Fruit fly (Drosophila melanogaster): ENCODE results near the gene Gr93b.
A peak's percentile ranks its signal among the peaks of the same experiment; 100 is the strongest.

Gene Gr93b

dm6 chr3R:21837069-21837977, 6.2 kb downstream of the Gr93b start:
- TF ChIP-seq Dll (optimal IDR thresholded peaks at IDR 0.05) (no peak), psq (optimal IDR thresholded peaks at IDR 0.05) (no peak), EcR (GFP tag; optimal IDR thresholded peaks at IDR 0.05) (peak in 1 of 2 experiments; percentile 89), pan (optimal IDR thresholded peaks at IDR 0.05) (no peak)

- no peak for TF ChIP-seq psq (optimal IDR thresholded peaks at IDR 0.05)
- no peak for TF ChIP-seq usp (GFP tag; optimal IDR thresholded peaks at IDR 0.05)
- TF ChIP-seq CG8478 (optimal IDR thresholded peaks at IDR 0.05), result no peak
- no peak for TF ChIP-seq pan (optimal IDR thresholded peaks at IDR 0.05)
- TF ChIP-seq EcR (GFP tag; optimal IDR thresholded peaks at IDR 0.05), result no peak
- no peak for TF ChIP-seq Dll (optimal IDR thresholded peaks at IDR 0.05)
Observed at dm6 chr3R:21836614-21837013, 7.0 kb downstream of the Gr93b start.

- TF ChIP-seq psq (optimal IDR thresholded peaks at IDR 0.05) (no peak), usp (GFP tag; optimal IDR thresholded peaks at IDR 0.05) (no peak), EcR (GFP tag; optimal IDR thresholded peaks at IDR 0.05) (no peak), pan (optimal IDR thresholded peaks at IDR 0.05) (no peak), CG8478 (optimal IDR thresholded peaks at IDR 0.05) (no peak), Dll (optimal IDR thresholded peaks at IDR 0.05) (no peak)
Observed at dm6 chr3R:21836201-21836504, 7.4 kb downstream of the Gr93b start.

dm6 chr3R:21835388-21836200, 8.0 kb downstream of the Gr93b start:
- TF ChIP-seq pan (optimal IDR thresholded peaks at IDR 0.05) (no peak), Dll (optimal IDR thresholded peaks at IDR 0.05) (no peak), EcR (GFP tag; optimal IDR thresholded peaks at IDR 0.05) (no peak), CG8478 (optimal IDR thresholded peaks at IDR 0.05) (no peak), psq (optimal IDR thresholded peaks at IDR 0.05) (no peak), usp (GFP tag; optimal IDR thresholded peaks at IDR 0.05) (no peak)

dm6 chr3R:21834234-21835070, 9.1 kb downstream of the Gr93b start:
- TF ChIP-seq CG8478 (optimal IDR thresholded peaks at IDR 0.05) (no peak), psq (optimal IDR thresholded peaks at IDR 0.05) (no peak), pan (optimal IDR thresholded peaks at IDR 0.05) (no peak), usp (GFP tag; optimal IDR thresholded peaks at IDR 0.05) (no peak)

dm6 chr3R:21832203-21832602, 11.4 kb downstream of the Gr93b start, which contains the start of gene Gr93a:
Gr93a (plus strand) TSS chr3R:21832503.
- no peak for TF ChIP-seq Dll (optimal IDR thresholded peaks at IDR 0.05)
- no peak for TF ChIP-seq CG8478 (optimal IDR thresholded peaks at IDR 0.05)
- TF ChIP-seq usp (GFP tag; optimal IDR thresholded peaks at IDR 0.05), result no peak
- TF ChIP-seq pan (optimal IDR thresholded peaks at IDR 0.05), result no peak
- TF ChIP-seq EcR (GFP tag; optimal IDR thresholded peaks at IDR 0.05), result no peak
- no peak for TF ChIP-seq psq (optimal IDR thresholded peaks at IDR 0.05)

- TF ChIP-seq EcR (GFP tag; optimal IDR thresholded peaks at IDR 0.05) (peak in 1 of 2 experiments; percentile 94), CG8478 (optimal IDR thresholded peaks at IDR 0.05) (no peak)
Observed at dm6 chr3R:21831040-21831439, 12.5 kb downstream of the Gr93b start.

dm6 chr3R:21830303-21830707, 13.3 kb downstream of the Gr93b start:
- no peak for TF ChIP-seq EcR (GFP tag; optimal IDR thresholded peaks at IDR 0.05)

- TF ChIP-seq Dll (optimal IDR thresholded peaks at IDR 0.05) (no peak), EcR (GFP tag; optimal IDR thresholded peaks at IDR 0.05) (peak; percentile 95 to 98), psq (optimal IDR thresholded peaks at IDR 0.05) (no peak)
Observed at dm6 chr3R:21829487-21829957, 14.0 kb downstream of the Gr93b start.

dm6 chr3R:21828785-21829486, 14.6 kb downstream of the Gr93b start:
- TF ChIP-seq psq (optimal IDR thresholded peaks at IDR 0.05) (no peak), EcR (GFP tag; optimal IDR thresholded peaks at IDR 0.05) (no peak)

dm6 chr3R:21828040-21828526, 15.5 kb downstream of the Gr93b start:
- peak; percentile 26 for TF ChIP-seq pan (optimal IDR thresholded peaks at IDR 0.05)
- TF ChIP-seq usp (GFP tag; optimal IDR thresholded peaks at IDR 0.05), result no peak
